Worm (Caenorhabditis elegans): Measurements from ENCODE around the gene C49C3.11.
"Not testable (repeated sequence)": the region's sequence is repeated elsewhere in the genome, so short reads cannot be mapped to it uniquely, and the experiment has no call there.

Gene C49C3.11

ce11 chrIV:17343482-17343881, at the start of gene C49C3.11:
C49C3.11 (plus strand) TSS chrIV:17343782.
- TF ChIP-seq flt-1 (GFP tag; IDR thresholded peaks at IDR 0.05) (no peak), hmg-4 (GFP tag; optimal IDR thresholded peaks at IDR 0.05) (no peak), hnd-1 (tag; optimal IDR thresholded peaks at IDR 0.05) (no peak), hmbx-1 (tag; optimal IDR thresholded peaks at IDR 0.05) (no peak), F13C5.2 (tag; optimal IDR thresholded peaks at IDR 0.05) (no peak), pes-1 (GFP tag; IDR thresholded peaks at IDR 0.05) (no peak), tbx-11 (GFP tag; IDR thresholded peaks at IDR 0.05) (no peak), sea-1 (GFP tag; conservative IDR thresholded peaks at IDR 0.05) (no peak), ceh-13 (GFP tag; optimal IDR thresholded peaks at IDR 0.05) (no peak)

DNA sequence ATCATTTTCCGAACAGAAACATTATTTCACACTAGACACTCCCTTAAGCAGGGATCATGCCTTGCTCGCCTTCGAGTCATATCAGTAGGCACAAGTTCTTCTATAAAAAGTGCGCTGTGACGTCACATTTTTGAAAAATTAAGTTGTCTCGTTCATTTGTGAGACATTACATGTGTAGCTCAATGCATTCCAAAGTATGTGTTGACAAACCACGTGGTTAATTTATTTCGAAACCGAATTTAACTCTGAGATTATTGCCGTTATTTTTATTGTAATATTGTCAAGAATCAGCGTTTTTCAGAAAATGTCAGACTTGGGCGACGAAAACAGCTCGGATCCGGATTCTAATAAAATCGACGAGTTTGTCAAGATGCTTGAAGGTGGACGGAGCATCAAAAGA, 49.1 kb upstream of the C49C3.11 start, which contains the start of gene T28F3.5:
TSS of gene T28F3.5 (plus strand) at position 301 of the 400 bp plus-strand sequence.
- TF ChIP-seq tra-4 (tag; optimal IDR thresholded peaks at IDR 0.05), result no peak
- no peak for TF ChIP-seq scrt-1 (GFP tag; IDR thresholded peaks at IDR 0.05)
- TF ChIP-seq tbx-37 (GFP tag; conservative IDR thresholded peaks at IDR 0.05), result no peak
- no peak for TF ChIP-seq pes-1 (GFP tag; IDR thresholded peaks at IDR 0.05)
- no peak for TF ChIP-seq B0310.2 (tag; optimal IDR thresholded peaks at IDR 0.05)
- no peak for TF ChIP-seq sea-1 (GFP tag; conservative IDR thresholded peaks at IDR 0.05)
- no peak for TF ChIP-seq F13C5.2 (tag; optimal IDR thresholded peaks at IDR 0.05)
- TF ChIP-seq ama-1 (optimal IDR thresholded peaks at IDR 0.05), result no peak
- no peak for TF ChIP-seq flt-1 (GFP tag; IDR thresholded peaks at IDR 0.05)
- TF ChIP-seq hmg-4 (GFP tag; optimal IDR thresholded peaks at IDR 0.05), result no peak
- no peak for TF ChIP-seq hmbx-1 (tag; optimal IDR thresholded peaks at IDR 0.05)
- no peak for TF ChIP-seq ets-7 (tag; optimal IDR thresholded peaks at IDR 0.05)
- no peak for TF ChIP-seq ceh-36 (tag; optimal IDR thresholded peaks at IDR 0.05)
- no peak for TF ChIP-seq ceh-13 (GFP tag; optimal IDR thresholded peaks at IDR 0.05)
- no peak for TF ChIP-seq tbx-11 (GFP tag; IDR thresholded peaks at IDR 0.05)
- TF ChIP-seq hnd-1 (tag; optimal IDR thresholded peaks at IDR 0.05), result no peak

ce11 chrIV:17301933-17302332, 41.6 kb upstream of the C49C3.11 start, which contains the start of gene ifta-2:
ifta-2 (minus strand) TSS chrIV:17302033.
- TF ChIP-seq flt-1 (GFP tag; IDR thresholded peaks at IDR 0.05), result no peak
- TF ChIP-seq scrt-1 (GFP tag; IDR thresholded peaks at IDR 0.05), result no peak
- TF ChIP-seq hmg-4 (GFP tag; optimal IDR thresholded peaks at IDR 0.05), result no peak
- no peak for TF ChIP-seq tbx-11 (GFP tag; IDR thresholded peaks at IDR 0.05)
- no peak for TF ChIP-seq ets-7 (tag; optimal IDR thresholded peaks at IDR 0.05)
- no peak for TF ChIP-seq B0310.2 (tag; optimal IDR thresholded peaks at IDR 0.05)
- TF ChIP-seq tra-4 (tag; optimal IDR thresholded peaks at IDR 0.05), result no peak
- TF ChIP-seq hmbx-1 (tag; optimal IDR thresholded peaks at IDR 0.05), result no peak
- no peak for TF ChIP-seq pes-1 (GFP tag; IDR thresholded peaks at IDR 0.05)
- TF ChIP-seq ceh-36 (tag; optimal IDR thresholded peaks at IDR 0.05), result no peak
- TF ChIP-seq ama-1 (optimal IDR thresholded peaks at IDR 0.05), result no peak
- no peak for TF ChIP-seq F13C5.2 (tag; optimal IDR thresholded peaks at IDR 0.05)

DNA sequence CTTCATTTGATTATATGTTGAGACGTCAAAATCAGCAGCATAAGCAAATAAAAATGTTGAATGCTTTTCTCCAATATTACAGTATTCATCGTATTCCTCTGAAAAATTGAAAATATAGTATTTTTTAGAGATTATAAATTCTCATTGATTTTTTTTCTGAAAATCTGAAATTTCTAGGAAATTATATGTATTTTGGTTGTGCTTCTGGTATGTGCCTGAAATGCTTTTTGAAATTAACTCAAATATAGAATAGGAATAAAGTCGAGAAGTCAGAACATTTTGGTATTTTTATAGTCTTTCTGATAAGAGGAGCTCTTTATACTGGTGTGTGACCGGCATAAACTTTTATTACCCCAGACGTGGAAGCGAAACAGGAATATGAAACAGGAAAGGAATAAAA, 36.4 kb upstream of the C49C3.11 start, which contains the start of gene T28F3.8:
TSS of gene T28F3.8 (minus strand) at position 101 of the 400 bp plus-strand sequence.
- TF ChIP-seq hnd-1 (tag; optimal IDR thresholded peaks at IDR 0.05); tra-4 (tag; optimal IDR thresholded peaks at IDR 0.05); tbx-11 (GFP tag; IDR thresholded peaks at IDR 0.05): not testable (repeated sequence)

DNA sequence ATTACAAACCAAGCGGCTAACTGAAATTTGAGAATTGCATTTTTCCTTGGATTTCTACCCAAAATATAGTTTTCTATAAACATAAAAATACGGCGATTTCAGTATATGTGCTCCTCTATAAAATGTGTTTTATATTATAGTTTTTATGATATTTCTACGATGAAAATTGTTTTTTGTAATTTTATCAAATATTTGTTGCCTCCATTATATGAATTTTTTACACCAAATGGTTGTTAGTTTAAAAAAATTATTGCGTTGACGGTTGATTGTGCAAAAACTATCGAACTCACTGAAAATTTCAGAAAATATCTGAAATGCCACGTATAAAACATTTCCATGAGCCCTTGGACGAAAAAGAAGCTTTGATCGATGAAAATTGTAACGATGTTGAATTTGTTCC, 35.4 kb upstream of the C49C3.11 start, which contains the start of gene T28F3.9:
TSS of gene T28F3.9 (plus strand) at position 301 of the 400 bp plus-strand sequence.
- TF ChIP-seq tbx-37 (GFP tag; conservative IDR thresholded peaks at IDR 0.05) (no peak), sea-1 (GFP tag; conservative IDR thresholded peaks at IDR 0.05) (no peak), hmbx-1 (tag; optimal IDR thresholded peaks at IDR 0.05) (no peak), scrt-1 (GFP tag; IDR thresholded peaks at IDR 0.05) (no peak), ets-7 (tag; optimal IDR thresholded peaks at IDR 0.05) (no peak), ama-1 (optimal IDR thresholded peaks at IDR 0.05) (no peak), hmg-4 (GFP tag; optimal IDR thresholded peaks at IDR 0.05) (no peak), pes-1 (GFP tag; IDR thresholded peaks at IDR 0.05) (no peak), hnd-1 (tag; optimal IDR thresholded peaks at IDR 0.05) (no peak), ceh-13 (GFP tag; optimal IDR thresholded peaks at IDR 0.05) (no peak), ceh-36 (tag; optimal IDR thresholded peaks at IDR 0.05) (no peak), F13C5.2 (tag; optimal IDR thresholded peaks at IDR 0.05) (no peak), aly-1 (tag; optimal IDR thresholded peaks at IDR 0.05) (no peak), tra-4 (tag; optimal IDR thresholded peaks at IDR 0.05) (no peak), flt-1 (GFP tag; IDR thresholded peaks at IDR 0.05) (no peak), tbx-11 (GFP tag; IDR thresholded peaks at IDR 0.05) (no peak), B0310.2 (tag; optimal IDR thresholded peaks at IDR 0.05) (no peak)

- TF ChIP-seq flt-1 (GFP tag; IDR thresholded peaks at IDR 0.05), result no peak
- no peak for TF ChIP-seq tbx-11 (GFP tag; IDR thresholded peaks at IDR 0.05)
- TF ChIP-seq ceh-36 (tag; optimal IDR thresholded peaks at IDR 0.05), result no peak
- TF ChIP-seq ama-1 (optimal IDR thresholded peaks at IDR 0.05), result no peak
- no peak for TF ChIP-seq hmbx-1 (tag; optimal IDR thresholded peaks at IDR 0.05)
- TF ChIP-seq hmg-4 (GFP tag; optimal IDR thresholded peaks at IDR 0.05), result no peak
- TF ChIP-seq B0310.2 (tag; optimal IDR thresholded peaks at IDR 0.05), result no peak
- TF ChIP-seq pes-1 (GFP tag; IDR thresholded peaks at IDR 0.05), result no peak
- TF ChIP-seq aly-1 (tag; optimal IDR thresholded peaks at IDR 0.05), result no peak
- TF ChIP-seq scrt-1 (GFP tag; IDR thresholded peaks at IDR 0.05), result no peak
- no peak for TF ChIP-seq hnd-1 (tag; optimal IDR thresholded peaks at IDR 0.05)
- TF ChIP-seq tra-4 (tag; optimal IDR thresholded peaks at IDR 0.05), result no peak
- TF ChIP-seq F13C5.2 (tag; optimal IDR thresholded peaks at IDR 0.05), result no peak
- no peak for TF ChIP-seq ets-7 (tag; optimal IDR thresholded peaks at IDR 0.05)
- TF ChIP-seq tbx-37 (GFP tag; conservative IDR thresholded peaks at IDR 0.05), result no peak
- TF ChIP-seq sea-1 (GFP tag; conservative IDR thresholded peaks at IDR 0.05), result no peak
- TF ChIP-seq ceh-13 (GFP tag; optimal IDR thresholded peaks at IDR 0.05), result no peak
These were observed 31.7 kb upstream of the C49C3.11 start, which contains the start of gene snf-9 for ce11 chrIV:17311842-17312241. snf-9 (plus strand) TSS chrIV:17312142.

DNA sequence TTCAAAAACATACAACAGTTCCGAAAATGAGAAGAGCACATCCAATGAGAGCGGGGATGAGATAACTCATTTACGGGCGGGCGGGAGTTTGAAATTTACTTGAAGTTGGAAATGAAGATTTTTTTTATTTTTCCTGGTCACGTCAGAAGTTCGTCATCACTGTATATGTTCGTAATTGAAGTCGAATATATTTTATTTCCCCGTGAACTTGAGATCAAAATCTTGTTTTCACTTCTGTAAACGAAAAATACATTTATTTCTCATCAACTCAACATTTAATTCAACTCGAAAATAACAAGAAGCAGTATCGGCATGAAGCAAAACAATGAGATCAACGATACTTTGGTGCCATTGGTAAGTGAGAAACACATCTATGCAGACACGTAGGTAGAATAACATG, 27.2 kb upstream of the C49C3.11 start, which contains the start of gene C49C3.20:
TSS of gene C49C3.20 (minus strand) at position 101 of the 400 bp plus-strand sequence.
- TF ChIP-seq B0310.2 (tag; optimal IDR thresholded peaks at IDR 0.05) (no peak), flt-1 (GFP tag; IDR thresholded peaks at IDR 0.05) (no peak), aly-1 (tag; optimal IDR thresholded peaks at IDR 0.05) (no peak), hmbx-1 (tag; optimal IDR thresholded peaks at IDR 0.05) (no peak), hnd-1 (tag; optimal IDR thresholded peaks at IDR 0.05) (no peak), tbx-37 (GFP tag; conservative IDR thresholded peaks at IDR 0.05) (no peak), tbx-11 (GFP tag; IDR thresholded peaks at IDR 0.05) (no peak), scrt-1 (GFP tag; IDR thresholded peaks at IDR 0.05) (no peak), F13C5.2 (tag; optimal IDR thresholded peaks at IDR 0.05) (no peak), pes-1 (GFP tag; IDR thresholded peaks at IDR 0.05) (no peak), ceh-13 (GFP tag; optimal IDR thresholded peaks at IDR 0.05) (no peak), sea-1 (GFP tag; conservative IDR thresholded peaks at IDR 0.05) (no peak), tra-4 (tag; optimal IDR thresholded peaks at IDR 0.05) (no peak), ceh-36 (tag; optimal IDR thresholded peaks at IDR 0.05) (no peak), hmg-4 (GFP tag; optimal IDR thresholded peaks at IDR 0.05) (no peak)
